Worm (Caenorhabditis elegans) whole organism, dauer: ENCODE data around the gene Y82E9BR.9.

Source experiments
- unc-62 ChIP-seq: sonication (generic microtip); optimal IDR thresholded peaks from 2 replicates; lab custom pipeline; 2017; ENCODE audit warnings: missing biosample characterization, missing genetic modification reagents, missing genetic modification characterization

Gene Y82E9BR.9

DNA sequence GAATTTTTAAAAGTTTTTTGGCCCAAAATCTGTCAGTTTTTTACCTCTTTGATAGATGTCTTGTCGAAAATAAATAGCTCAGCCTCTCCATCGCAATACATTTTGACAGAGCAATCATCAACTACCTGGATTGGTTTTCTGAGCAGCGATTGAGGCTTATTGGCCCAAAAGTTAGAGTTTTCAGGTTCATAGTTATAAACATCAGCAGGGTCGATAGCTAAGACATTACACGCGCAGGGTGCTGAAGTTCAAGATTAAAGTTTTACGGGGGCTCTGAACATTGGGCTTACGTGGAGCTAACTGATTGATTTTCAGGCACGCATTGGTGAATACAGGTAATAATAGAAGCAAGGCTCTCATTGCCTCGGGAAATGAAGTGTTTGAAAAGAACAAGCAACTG, at the start of gene Y82E9BR.9:
Gene Y82E9BR.9 (minus strand): TSS at position 101 of the 400 bp plus-strand sequence.
- no peak for TF ChIP-seq unc-62 (GFP tag; lab: Kevin White, UChicago)

DNA sequence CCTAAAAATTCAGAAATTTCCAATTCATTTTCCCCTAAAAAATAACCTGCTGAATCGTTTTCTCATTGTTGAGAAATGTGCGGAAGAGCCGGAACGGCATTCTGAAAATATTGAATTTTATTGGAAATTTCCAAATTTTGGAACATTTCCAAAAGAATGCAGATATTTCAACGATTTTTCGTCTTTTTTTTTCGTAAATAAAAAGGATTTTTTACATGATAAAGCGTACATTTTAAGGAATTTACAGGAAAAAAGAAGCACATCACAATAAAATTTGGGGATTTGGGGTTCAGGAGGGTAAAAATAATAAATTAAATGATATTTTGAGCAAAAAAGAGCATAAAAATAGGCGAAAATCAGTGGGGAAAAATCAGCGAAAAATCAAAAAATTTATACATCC, 49.6 kb upstream of the Y82E9BR.9 start, which contains the start of gene Y82E9BR.22:
Gene Y82E9BR.22 (minus strand): TSS at position 101 of the 400 bp plus-strand sequence.
- TF ChIP-seq unc-62 (GFP tag; lab: Kevin White, UChicago): no peak

DNA sequence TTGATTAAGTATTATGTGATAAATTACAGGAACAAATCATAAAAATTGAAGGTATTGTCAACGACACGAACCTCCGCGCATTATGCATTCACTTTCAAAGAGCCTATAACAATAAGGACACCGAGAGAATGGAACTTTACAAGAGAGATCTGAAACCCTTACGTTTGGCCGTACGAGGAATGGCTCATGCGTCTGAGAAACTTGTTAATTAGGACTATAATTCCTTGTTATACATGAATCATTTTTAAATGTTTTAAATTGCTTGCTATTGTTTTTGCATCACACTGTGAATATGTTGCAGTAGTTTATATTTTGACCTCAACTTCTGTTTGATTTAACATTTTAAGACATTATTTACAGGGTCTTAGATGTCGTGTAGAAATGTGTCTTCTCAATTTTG, 43.5 kb upstream of the Y82E9BR.9 start, which contains the start of gene pals-18:
Gene pals-18 (plus strand): TSS at position 301 of the 400 bp plus-strand sequence.
- TF ChIP-seq unc-62 (GFP tag; lab: Kevin White, UChicago): no peak

DNA sequence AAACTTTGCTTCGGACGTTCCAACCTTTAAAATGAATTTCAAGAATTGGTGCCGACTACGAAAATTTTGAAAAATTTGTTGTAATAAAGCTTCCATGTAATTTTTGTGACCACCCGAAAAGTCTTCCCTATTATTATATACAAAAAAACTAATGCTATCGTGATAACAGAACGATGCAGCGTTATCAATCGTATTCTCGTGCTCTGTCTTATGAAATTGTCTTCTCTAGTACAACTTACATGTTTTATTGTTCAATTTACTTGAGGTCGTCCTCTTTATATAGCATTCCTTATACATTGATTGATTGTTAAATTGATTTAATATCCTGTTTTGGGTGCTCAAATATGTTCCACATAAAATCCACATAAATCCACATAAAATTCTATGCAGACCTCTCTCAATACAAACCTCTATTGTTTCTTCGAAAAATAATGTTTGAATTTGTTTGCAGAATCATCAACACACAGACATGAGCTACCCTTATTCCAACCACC, 42.0 kb upstream of the Y82E9BR.9 start, which contains the start of gene pals-19:
Gene pals-19 (plus strand): TSS at position 444 of the 494 bp plus-strand sequence.
- TF ChIP-seq unc-62 (GFP tag; lab: Kevin White, UChicago): no peak

DNA sequence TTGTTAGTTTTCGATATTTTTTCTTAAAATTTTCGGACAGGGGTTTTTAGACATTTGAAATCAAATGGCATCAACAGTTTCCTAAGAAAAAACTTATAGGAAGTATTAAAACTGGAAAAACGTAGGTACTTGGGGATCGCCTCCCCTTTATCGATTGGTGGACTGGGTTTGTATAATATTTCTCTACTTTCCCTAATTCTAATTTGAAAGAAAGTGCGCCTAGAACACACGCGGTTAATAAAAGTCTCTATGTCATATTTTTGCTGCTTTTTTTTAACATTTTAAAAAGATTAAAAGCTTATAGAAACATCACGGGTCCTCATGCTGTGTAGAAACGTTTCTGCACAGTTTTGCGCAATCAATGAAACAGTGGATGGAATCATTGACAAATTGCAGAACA, 40.1 kb upstream of the Y82E9BR.9 start, which contains the start of gene pals-16:
Gene pals-16 (plus strand): TSS at position 301 of the 400 bp plus-strand sequence.
- TF ChIP-seq unc-62 (GFP tag; lab: Kevin White, UChicago): no peak

DNA sequence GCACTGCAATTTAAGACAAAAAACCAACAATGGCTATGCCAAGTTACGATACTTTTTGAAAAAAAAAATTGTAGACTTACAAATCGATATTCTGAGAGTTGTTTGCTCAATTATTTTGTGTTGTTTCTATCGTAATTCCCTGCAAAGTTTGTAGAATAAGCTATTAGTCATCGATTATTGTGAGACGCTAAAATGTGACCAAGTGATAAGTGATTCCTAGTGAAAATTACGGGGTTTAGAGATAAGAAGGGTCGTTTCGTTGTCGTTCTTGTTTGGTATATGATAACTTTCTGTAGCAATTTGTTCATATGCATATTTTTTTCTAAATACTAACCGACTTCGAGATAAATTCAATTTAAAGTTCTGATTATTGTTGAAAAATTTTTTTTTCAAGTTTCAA, 38.6 kb upstream of the Y82E9BR.9 start:
- no peak for TF ChIP-seq unc-62 (GFP tag; lab: Kevin White, UChicago)

DNA sequence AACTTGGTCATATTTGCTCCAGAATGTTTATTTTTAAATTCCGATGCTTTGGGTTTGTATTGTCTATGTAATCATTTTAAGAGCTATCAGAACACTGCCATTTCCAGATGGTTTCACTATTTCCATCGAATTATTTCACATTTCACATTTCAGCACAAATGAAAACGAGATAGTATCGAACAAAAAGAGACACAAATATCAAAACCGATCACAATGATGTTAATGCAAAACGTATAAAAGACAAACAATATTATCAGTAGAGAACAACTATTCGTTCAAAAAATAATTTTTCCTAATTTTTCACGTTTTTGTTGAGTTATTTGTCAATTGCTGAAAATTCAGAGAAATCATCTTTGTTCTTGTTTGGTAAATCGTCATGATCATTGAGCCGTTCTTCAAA, 35.8 kb upstream of the Y82E9BR.9 start:
- no peak for TF ChIP-seq unc-62 (GFP tag; lab: Kevin White, UChicago)

DNA sequence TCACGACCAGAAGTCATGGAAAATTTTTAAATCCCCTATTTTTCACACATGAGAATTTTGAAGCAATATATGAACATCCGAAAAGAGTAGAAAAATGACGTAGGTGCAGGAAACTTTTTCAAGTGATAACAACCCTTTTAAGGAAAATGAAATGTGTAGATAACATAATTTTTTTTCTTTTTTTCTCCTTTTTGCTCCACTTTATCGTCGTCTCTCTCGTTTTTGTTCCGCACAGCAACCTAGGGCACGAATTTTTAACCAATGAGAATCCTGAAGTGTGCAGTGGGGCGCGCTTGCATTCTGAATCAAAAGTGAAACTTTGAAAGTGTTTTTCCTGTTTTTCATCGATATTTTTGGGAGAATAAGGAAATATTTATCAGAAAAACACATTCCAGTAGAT, 33.2 kb upstream of the Y82E9BR.9 start:
- TF ChIP-seq unc-62 (GFP tag; lab: Kevin White, UChicago): no peak

DNA sequence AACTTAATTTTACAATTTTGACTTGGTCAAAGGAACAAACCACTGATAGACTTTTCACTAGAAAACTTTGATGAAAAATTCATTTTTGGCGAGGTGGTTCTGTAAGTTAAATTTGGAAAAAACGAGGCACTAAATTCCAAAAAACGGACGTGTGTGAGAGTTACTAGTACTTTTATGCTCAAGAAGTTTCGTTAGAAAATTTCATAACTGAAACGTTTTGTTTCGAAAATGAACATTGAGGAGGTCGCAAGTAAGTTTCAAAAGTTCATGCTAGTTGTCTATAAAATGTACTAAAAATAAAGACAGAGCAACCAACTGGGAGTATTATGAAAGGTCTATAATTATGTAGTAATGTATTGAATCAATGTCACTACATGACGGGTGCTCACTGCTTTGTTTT, 32.2 kb upstream of the Y82E9BR.9 start, which contains the start of gene pals-17:
Gene pals-17 (minus strand): TSS at position 101 of the 400 bp plus-strand sequence.
- TF ChIP-seq unc-62 (GFP tag; lab: Kevin White, UChicago): no peak

DNA sequence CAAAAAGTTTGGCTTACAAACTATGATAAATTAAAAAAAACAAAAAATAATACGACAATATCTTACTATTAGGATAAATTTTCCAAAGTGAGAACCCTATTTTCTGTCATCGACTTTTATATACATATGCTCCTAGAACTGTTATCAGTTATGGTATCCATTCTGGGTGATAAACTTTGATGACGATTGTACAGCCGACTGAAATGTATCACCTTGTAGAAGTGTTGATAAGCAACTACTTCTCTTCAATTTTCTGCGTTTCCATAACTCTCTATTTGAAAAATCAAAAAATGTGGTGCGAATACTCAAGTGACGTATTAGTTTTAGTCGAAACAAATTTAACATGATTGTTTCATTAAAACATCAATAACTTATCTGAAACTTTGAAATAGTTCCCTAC, 30.4 kb upstream of the Y82E9BR.9 start:
- TF ChIP-seq unc-62 (GFP tag; lab: Kevin White, UChicago): no peak

DNA sequence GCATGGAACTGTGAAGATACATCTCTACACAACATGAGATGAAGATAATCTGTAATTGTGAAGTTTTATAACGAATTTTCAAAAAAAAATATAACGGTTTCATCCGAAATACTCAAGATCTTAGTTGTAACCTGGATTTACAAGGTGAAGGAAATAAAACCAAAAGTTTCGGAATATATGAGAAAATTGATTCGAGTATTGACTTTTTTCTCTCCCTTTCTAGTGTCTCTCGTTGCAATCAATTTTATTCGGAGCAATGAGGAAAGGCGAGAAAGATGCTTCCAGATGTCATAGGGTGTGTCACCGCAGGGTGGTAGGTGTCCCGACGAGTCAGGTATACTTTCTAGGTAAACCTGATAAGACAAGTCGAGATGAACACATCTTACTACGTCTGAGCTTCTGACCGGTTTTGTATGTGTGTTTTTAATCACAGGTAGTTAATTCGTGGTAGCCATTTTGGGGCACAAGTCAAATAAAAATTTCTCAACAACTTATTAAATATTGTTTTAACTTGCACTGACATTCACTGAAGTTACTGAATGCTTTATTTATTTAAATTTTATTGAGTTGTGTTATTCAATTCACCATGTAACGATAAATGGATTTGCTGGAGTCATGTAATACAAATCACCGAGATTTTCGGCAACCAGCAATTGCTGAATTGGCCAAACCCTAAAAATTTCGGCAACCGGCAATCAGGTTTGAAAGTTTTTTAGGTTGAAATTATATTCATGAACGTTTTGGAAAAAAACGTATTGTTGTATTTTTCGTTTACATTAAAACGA, 28.9 kb upstream of the Y82E9BR.9 start, which contains the start of gene pals-20:
Gene pals-20 (minus strand): TSS at position 51 of the 785 bp plus-strand sequence.
- TF ChIP-seq unc-62 (GFP tag; lab: Kevin White, UChicago): no peak

DNA sequence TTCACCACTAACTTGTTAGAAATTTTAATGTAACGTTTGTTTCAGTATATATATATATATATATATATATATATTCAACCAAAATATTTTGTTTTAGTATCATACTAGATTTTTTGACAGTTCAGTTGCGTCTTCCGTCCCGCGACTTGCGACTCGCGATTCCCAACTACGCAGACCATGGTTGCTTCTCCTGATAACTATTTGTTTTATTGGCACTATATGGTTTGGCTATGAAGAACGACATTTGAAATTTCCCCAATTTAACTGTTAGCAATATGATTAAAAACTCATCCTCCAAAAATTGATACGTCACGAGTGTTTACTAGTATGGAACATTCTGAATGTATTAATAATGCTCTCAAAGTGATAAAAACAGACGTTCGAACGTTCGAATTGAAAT, 25.1 kb upstream of the Y82E9BR.9 start:
- TF ChIP-seq unc-62 (GFP tag; lab: Kevin White, UChicago): no peak

DNA sequence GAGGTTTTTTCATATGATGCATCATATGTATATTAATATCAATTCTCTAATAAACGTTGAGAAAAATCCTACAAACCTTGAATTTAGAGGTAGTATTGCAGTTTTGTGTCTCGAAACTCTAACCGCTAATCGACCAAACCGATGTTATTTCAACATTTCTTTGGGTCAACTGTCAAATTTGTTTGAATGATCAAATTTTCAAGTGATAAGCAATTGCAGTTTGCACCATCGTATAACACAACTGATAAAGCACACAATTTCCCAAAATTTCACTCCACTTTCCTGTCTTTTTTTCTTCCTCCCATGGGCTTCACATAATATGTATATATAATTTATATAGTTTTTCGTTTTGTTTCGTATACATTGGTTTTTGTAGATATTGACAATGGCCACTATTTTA, 24.5 kb upstream of the Y82E9BR.9 start, which contains the start of the genes fbxa-138 and Y82E9BR.5:
Gene fbxa-138 (minus strand): TSS at position 161 of the 400 bp plus-strand sequence.
Gene Y82E9BR.5 (plus strand): TSS at position 279 of the 400 bp plus-strand sequence.
- no peak for TF ChIP-seq unc-62 (GFP tag; lab: Kevin White, UChicago)

DNA sequence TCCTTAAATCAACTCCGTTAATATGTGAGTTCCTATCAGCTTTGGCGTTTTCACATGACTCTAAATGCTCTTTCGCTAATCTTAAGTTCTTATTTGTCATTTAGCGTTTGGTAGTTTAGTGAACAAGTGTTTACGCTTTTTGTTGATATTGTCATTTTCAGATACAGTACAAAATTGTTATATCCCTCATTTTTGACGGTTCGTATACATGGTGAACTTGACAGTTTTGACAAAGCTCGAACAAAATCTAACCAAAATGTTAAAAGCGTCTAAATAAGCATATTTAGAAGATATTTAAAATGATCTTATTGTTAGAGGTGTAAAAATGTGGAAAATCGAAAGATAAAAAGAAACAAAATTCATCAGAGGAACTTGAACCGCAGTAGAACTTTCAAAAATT, 23.9 kb upstream of the Y82E9BR.9 start:
- no peak for TF ChIP-seq unc-62 (GFP tag; lab: Kevin White, UChicago)

DNA sequence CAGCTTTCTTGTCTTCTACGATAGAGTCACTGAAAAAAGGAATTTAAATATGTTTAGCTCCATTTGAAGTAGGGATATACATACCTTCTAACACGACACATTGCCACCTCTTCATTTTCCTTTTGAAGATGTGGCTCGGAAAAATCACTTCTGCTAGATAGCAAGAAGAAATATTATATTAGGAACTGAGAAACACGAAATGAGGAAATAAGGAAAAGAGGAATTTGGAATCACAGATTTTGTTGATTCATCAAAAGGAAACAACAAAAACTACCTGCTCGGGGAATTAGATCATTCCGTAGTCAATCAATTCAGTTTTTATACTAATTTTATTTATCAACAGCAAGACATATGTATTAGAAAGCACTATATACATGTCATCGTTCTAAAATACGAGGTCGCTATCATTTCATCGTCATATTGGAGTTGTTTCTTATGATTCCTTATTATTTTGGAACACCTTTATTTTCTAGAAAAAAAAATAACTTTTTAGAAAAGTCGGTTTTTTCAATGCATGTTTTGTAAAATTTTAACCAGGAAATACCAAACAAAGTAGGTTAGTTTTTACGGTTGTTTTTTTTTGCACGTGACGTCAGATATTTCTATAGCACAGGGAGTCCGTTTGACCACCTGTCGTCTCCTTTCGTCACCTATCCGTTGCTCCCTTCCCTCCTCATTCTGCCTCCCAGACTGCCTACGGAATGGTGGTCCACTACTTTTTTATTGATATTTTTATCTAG, 21.1 kb upstream of the Y82E9BR.9 start, which contains the start of the genes pals-21 and Y82E9BR.6:
Gene pals-21 (minus strand): TSS at position 101 of the 740 bp plus-strand sequence.
Gene Y82E9BR.6 (plus strand): TSS at position 690 of the 740 bp plus-strand sequence.
- TF ChIP-seq unc-62 (GFP tag; lab: Kevin White, UChicago): no peak
